Fruit fly (Drosophila melanogaster) Kc167 (cell line): Measurements from ENCODE around the gene CG12093.

ENCODE experiments used
- h ChIP-seq: fragments of >200 bp; optimal IDR thresholded peaks from 3 replicates; lab custom pipeline; 2018; ENCODE audit warnings: missing external identifiers
- insv ChIP-seq: fragments of >200 bp; optimal IDR thresholded peaks from 3 replicates; lab custom pipeline; 2018; ENCODE audit warnings: missing external identifiers
- psq ChIP-seq: fragments of >200 bp; optimal IDR thresholded peaks from 2 replicates; lab custom pipeline; 2017; ENCODE audit warnings: missing external identifiers

dm6 chr3L:2809767-2810166 is 36.0 kb upstream of the CG12093 start:
- no peak for TF ChIP-seq insv
- TF ChIP-seq h, result no peak
- TF ChIP-seq psq (lab: Kevin White, UChicago), result no peak
